Fruit fly (Drosophila melanogaster) ovary, adult (tissue): ENCODE results near the gene CG7675.

Experiments used
- CG17801 ChIP-seq: fragments of 200-800 bp; optimal IDR thresholded peaks from 2 replicates; lab custom pipeline; 2019; ENCODE audit warnings: missing biosample characterization, mild to moderate bottlenecking, missing genetic modification characterization, moderate library complexity; ENCODE audit not compliant: partially characterized antibody

The CG7675 gene

DNA sequence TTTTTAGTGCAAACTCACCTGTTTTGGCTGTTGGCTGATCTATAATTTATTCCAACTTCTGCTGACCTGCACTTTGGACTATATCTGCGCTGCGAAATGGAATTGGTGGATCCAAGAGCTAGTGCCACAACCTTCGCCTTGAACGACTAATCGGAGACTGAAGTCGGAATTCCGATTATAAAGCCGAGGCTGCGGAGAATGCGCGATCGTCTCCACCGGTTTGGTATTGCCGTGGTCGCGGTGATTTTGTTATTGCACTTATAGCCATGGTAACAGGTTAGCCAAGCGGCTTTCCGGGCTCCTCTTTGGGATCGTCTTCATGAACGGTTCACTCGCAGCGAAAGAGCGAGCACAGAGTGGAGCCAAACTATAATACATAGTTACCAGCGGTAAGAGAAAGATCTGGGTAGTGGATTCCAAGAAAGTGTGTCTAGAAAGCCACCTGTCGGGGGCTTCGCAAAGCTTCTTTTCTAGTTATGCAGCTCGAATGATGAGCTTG is at the start of gene CG7675:
Gene CG7675 (minus strand): TSS at position 165 of the 499 bp plus-strand sequence.
- TF ChIP-seq CG17801: no peak

DNA sequence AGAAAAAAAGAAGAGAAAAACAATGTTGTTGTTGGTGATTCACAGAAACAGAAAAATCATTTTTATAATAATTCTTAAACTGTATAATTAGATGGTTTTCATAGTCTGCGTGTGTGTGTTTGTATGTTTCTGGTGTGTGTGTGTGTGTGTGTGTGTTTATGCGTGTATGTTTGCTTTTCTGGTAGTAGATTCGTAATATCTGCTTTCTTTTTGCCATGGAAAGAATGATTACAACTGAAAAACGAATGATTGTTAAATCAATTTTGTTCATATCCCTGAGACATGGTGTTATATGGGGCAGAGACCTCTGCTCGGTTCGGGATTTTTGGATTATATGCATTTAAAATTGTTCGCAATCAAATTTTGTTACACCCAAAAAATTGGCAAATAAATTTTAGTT is 42.4 kb upstream of the CG7675 start:
- no peak for TF ChIP-seq CG17801

DNA sequence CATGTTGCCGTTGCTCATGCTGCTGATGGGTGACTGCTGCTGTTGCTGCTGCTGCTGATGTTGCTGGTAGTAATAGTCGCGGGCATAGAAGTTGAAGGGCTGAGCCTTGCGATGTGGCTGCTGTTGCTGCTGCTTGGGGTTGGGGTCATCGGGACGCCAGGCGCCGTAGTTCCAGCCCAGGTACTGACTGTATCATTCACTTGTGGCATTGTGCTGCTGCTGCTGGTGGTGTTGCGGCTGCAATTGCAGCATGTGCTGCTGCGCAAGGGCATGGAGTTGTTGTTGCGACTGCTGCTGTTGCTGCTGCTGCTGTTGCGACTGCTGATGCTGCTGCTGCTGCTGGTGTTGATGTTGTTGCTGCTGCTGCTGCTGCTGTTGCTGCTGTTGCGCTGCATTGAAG is 41.5 kb upstream of the CG7675 start:
- TF ChIP-seq CG17801: no peak

DNA sequence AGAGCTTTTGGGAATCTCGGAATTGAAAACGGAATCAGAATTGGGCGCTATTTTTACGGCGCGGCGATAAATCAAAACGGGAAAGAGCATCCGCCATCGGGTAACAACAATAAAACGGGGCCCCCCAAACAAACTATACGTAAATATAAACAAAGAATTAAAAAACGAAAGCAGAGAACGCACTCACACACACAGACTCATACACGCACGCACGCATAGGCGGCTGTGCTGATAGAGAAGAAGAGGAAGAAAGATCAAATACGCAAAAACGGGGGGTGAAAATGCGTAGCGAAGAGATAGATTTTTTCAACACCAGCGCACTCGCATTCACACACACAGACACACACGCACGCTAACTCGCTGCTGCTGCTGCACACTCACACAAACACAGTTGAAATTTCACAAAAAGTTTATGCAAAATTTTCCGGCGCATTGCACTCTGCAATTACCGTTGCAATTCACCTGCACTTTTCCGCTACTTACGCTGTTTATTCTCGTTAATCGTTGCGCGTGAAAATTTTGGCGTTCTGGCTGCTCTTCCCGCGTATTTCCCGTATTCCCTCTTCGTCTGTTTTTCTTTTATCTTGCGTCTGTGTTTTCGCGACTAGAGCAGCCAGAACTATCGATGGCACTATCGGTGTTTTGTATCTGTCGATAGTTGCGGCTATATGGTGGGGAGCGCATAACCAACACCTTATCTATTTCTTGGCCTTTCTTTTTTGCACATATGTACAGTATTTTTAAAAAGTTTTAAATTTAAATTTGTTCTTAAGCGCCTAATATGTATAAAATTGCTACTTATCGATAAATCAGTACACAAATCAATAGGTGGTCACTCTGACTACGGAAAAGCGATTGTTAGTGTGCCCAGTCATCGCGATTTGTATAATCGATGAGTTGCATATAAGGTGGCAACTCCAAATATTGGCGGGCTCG is 31.6 kb upstream of the CG7675 start, which contains the start of gene CG31122:
Gene CG31122 (minus strand): TSS at position 596 of the 936 bp plus-strand sequence.
- TF ChIP-seq CG17801: no peak

DNA sequence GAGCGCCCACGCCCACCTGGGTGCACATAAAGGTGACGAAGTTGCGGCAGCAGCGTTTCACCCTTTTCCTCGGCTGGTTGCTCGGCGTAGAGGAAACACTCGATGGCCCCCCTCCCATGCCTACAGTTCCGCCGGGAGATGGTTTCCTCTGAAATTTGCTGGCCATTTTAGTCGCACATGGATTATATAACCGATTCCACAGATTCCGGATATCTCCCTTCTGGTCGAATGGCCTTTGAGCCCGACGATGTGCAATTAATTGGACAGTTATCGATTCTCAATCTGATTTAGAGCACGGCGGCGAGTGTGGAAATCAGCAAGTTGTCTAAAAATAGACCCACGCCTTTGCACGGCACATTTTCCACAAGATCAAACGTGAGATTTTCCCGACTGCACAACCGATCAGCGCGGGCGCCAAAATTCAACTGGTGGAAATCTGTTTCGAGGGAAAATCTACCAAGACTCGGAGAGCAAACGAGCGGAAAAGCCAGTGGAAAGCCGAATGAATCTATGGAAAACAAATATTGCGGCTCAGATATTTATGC is 30.3 kb upstream of the CG7675 start, which contains the start of gene CG10864:
Gene CG10864 (minus strand): TSS at position 427 of the 545 bp plus-strand sequence.
- no peak for TF ChIP-seq CG17801

DNA sequence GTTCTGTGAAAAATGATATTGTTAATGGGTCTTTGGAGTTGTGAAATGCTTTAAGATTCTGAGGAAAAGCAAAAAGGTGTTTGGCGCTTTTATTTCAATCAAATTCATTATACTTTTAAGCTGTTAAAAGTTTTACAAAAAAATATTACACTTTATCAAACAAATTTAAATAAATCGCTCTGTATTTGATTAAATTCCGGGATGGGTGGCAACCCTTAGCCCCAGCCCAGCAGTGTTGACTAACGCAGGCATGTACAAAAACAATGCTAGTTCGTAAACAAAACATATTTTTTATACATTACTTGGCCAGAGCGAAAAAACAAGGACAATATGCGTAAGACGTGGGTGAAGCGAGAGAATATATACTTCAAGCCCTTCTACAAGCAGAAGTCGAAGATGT is 23.7 kb upstream of the CG7675 start, which contains the start of gene CG7685:
Gene CG7685 (plus strand): TSS at position 228 of the 400 bp plus-strand sequence.
- peak; percentile 70 for TF ChIP-seq CG17801

DNA sequence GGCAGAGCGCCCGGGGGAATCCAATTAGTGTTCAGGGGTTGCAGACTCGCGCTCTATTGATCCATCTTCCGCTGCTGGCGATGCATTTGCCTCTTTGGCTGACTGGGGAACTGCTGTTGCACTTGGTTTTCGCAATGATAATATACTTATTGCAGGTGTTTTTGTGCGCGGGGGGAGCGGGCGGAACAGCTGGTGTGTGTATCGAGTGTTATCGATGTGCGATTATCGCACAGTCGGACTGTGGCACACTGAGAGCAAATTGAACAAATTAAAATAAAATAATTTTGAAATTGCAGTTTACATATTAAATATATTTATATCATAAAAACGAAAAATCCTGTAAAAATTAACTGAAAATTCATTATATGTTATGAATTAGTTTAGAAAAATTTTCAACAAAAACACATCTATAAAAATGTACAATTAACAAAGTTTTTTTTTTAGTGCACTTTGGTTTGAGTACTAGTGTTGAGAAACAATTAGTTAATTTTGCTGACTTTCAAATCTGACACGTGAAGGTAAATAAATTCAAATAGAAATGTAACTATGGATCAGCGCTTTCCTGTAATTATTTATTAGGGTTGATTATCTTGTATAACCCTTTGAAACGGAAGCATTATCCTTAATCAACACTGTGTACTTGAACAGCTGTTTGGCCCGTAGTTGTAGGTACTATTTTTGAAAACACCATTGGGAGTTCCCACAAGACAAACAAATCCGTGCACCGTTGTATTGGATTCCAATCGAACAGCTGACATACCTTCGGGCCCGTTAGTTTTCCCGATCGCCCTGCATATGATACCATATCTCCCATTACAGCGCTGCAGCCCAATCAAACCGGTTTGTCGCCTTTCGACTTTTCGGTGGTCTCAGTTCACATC is 21.8 kb upstream of the CG7675 start, which contains the start of the genes Wdr37 and koko:
Gene Wdr37 (minus strand): TSS at position 168 of the 881 bp plus-strand sequence.
Gene koko (plus strand): TSS at position 478 of the 881 bp plus-strand sequence.
- TF ChIP-seq CG17801: peak; percentile 98

DNA sequence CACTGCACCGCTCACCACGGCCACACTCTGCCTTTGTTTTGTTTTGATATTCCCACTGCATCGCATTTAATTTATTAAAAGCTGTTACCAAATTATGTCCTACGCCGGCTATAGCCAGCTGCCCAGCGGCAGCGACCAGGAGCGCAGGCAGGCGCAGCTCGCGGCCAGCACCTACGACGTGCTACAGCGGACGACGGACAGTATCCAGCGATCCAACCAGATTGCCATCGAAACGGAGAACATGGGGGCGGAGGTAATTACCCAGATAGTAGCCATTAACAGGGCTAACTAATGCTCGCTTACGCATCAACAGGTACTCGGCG is 18.7 kb upstream of the CG7675 start:
- no peak for TF ChIP-seq CG17801

DNA sequence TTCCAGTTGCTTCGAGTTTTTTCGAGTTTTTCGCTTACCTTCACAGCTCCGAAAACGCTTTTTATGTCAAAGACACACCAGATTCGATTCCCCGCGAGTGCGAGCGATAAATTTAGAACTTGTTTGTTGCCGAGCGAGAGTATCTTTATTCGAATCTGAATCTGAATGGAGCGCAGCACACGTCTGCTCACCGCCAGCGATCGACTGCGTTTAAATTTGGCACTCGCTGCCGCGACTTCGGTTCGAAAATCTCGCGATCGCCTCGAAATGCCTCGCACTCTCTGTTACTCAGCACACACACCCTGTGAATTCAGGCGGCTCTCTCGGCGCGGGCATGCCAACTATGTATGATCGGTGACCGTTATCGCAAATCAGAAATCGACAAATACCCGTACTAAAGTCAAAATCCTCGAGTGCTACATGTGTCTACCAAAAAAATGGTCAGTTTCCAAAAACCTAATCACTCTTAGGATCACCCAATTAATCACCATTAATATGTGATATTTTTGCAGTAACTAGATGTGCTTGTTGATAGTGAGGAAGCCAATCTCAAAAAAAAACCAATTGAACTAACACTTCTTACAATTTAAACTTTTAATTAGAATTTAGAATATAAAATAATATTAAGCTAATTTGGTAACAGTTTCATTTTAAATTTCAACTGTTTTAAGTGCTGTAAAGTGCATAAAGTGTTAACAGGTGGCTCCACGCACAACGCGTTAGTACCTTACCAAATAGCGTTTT is 18.1 kb upstream of the CG7675 start, which contains the start of gene Vha100-2:
Gene Vha100-2 (minus strand): TSS at position 216 of the 744 bp plus-strand sequence.
- TF ChIP-seq CG17801: peak; percentile 53

DNA sequence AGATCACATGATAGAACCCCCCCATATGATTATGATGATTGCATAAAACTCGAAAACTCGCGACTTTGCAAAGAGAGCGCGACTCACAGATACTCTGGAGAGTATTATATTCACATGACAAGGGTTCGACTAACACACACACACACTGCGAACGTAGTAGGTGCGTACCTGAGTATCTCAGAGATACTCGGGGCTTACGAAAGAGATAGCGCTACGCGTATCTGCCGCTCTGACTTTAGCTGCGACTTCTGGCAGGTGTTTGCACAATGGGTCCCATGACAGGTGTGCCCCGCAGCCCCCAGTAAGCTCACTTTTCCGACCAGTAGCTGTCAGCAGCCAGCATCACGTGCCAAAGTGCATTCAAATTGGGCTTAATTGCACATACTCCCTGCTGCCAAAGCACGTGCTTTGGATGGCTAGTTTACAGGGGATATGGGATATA is 17.5 kb upstream of the CG7675 start:
- TF ChIP-seq CG17801: no peak

DNA sequence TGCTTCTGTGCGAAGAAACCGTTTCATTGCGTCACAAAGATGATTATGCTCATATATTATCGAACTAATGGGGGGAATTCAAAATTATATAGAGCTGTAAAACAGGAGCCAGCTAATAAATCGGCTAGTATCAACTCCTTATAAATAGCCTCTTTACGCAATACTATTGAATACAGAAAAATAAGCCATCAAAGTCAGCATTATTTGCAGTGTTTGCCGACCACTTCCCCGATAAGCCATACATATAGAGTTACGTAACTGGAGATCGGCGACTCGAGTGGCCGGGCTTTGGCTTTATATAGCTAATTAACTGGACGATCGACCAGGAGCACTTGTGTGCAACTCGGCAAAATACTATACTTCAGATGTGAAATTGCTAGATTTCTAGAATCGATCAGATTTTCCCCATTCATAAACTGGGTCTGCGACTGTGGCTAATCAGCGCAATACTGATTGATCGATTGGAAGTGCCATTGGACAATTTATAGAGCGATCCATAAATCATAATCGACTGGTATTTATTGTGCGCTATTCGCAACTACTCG is 16.9 kb upstream of the CG7675 start:
- no peak for TF ChIP-seq CG17801

DNA sequence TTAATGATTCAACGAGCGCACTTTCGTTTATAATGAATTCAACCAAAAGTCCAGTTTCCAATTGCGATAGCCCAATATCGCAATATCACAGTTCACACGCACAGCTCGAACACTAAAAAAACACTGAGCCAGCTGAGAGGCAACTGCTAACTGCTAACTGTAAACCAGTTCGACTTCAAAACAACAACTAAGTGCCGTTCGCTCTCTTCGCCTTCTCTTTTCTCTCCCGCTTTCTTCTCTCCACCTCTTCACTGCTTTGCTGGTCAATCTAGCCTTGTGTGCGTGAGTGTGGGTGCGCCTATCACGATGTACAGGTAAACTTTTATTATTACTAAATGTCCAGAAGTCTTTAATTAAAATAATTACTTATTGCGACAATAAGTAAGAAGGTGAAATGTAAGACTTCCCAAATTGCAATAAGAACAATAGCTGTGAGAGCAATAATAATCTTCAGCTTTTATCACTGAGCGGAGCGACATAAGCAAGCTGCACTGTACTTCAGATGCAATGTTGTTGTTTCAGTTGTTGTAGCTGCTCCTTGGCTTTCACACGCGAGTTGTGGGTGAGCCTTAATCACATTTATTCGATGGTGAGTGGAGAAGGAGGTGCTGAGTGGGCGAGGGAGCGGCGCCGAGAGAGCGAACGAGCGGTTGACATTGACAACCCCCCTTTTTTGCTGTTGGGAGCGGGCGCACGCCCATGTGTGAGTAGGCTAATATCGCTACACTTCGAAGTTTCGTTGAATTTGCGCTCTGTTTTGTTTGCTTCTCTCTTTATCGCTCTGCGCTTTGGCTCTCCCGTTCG is 16.0 kb upstream of the CG7675 start, which contains the start of gene Vti1b:
Gene Vti1b (plus strand): TSS at position 195 of the 804 bp plus-strand sequence.
- TF ChIP-seq CG17801: peak; percentile 96

DNA sequence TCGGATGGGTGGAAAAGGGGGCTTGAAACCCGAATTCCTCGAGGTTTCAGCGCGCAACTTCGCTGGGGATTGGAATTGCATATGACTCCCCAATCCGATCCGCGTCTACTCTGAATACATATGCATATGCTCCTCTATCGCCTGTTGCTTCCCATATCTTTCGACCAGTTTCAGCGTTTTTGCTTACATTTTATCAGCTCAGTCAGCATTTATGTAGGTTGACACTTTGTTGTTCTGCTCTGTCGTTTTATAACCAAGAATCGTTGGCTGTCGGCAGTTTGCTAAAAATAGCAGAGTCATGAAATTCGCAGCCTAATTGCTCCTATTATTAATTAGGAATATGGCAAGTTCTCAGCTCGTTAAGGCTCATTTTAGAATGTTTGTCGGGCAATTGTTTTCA is 14.7 kb upstream of the CG7675 start:
- no peak for TF ChIP-seq CG17801

DNA sequence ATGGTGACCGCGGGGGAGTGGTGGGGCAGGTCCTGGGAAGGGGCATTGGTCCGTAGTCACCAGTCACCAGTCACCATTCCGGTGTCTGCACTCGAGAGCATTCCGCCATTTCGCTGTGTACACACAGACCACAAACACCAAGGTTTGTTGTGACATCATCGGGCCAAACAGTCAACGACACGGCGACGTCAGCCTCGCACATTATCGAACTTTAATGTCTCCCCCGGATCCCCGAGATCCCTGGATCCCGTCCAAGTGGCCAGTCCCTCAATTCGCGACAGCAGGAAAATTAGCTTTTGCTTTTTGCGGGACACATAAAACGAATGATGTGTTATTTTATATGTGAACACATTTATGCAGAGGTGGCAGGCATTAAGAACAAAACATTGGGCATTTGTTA is 13.9 kb upstream of the CG7675 start:
- no peak for TF ChIP-seq CG17801
